Fruit fly (Drosophila melanogaster) ovary, adult (tissue): ENCODE data around the gene RPA3.
A peak's percentile ranks its signal among the peaks of the same experiment; 100 is the strongest.
"Not testable (repeated sequence)": the region's sequence is repeated elsewhere in the genome, so short reads cannot be mapped to it uniquely, and the experiment has no call there.

Experiments used
- CG17801 ChIP-seq: fragments of 200-800 bp; optimal IDR thresholded peaks from 2 replicates; lab custom pipeline; 2019; ENCODE audit warnings: missing biosample characterization, mild to moderate bottlenecking, missing genetic modification characterization, moderate library complexity; ENCODE audit not compliant: partially characterized antibody

Gene RPA3

dm6 chrX:11622649-11623425, 7.2 kb upstream of the RPA3 start:
- TF ChIP-seq CG17801 (GFP tag; lab: Kevin White, UChicago): peak; percentile 96

- TF ChIP-seq CG17801 (GFP tag; lab: Kevin White, UChicago): peak; percentile 64
Measured at dm6 chrX:11621866-11622648, 6.4 kb upstream of the RPA3 start, which contains the start of gene Ptp10D. Gene Ptp10D, plus strand, starts transcription at chrX:11622015.

dm6 chrX:11621315-11621865, 5.8 kb upstream of the RPA3 start:
- no peak for TF ChIP-seq CG17801 (GFP tag; lab: Kevin White, UChicago)

- TF ChIP-seq CG17801 (GFP tag; lab: Kevin White, UChicago): no peak
Measured at dm6 chrX:11620527-11620926, 4.9 kb upstream of the RPA3 start.

- no peak for TF ChIP-seq CG17801 (GFP tag; lab: Kevin White, UChicago)
Measured at dm6 chrX:11619617-11620016, 4.0 kb upstream of the RPA3 start.

dm6 chrX:11616496-11616952, 884 bp upstream of the RPA3 start:
- TF ChIP-seq CG17801 (GFP tag; lab: Kevin White, UChicago): no peak

- peak; percentile 38 for TF ChIP-seq CG17801 (GFP tag; lab: Kevin White, UChicago)
Measured at dm6 chrX:11611645-11612079, 4.0 kb downstream of the RPA3 start, which contains the start of the genes CG2247 and CG1703. Gene CG2247, minus strand, starts transcription at chrX:11611652. Gene CG1703, plus strand, starts transcription at chrX:11611927.

- no peak for TF ChIP-seq CG17801 (GFP tag; lab: Kevin White, UChicago)
Measured at dm6 chrX:11611056-11611644, 4.5 kb downstream of the RPA3 start.

- TF ChIP-seq CG17801 (GFP tag; lab: Kevin White, UChicago): no peak
Measured at dm6 chrX:11604094-11604493, 11.5 kb downstream of the RPA3 start, which contains the start of gene CG2533. Gene CG2533, minus strand, starts transcription at chrX:11604194.

dm6 chrX:11601408-11601807, 14.2 kb downstream of the RPA3 start:
- TF ChIP-seq CG17801 (GFP tag; lab: Kevin White, UChicago): no peak

dm6 chrX:11600795-11601358, 14.8 kb downstream of the RPA3 start:
- peak; percentile 48 for TF ChIP-seq CG17801 (GFP tag; lab: Kevin White, UChicago)

dm6 chrX:11599589-11599988, 16.1 kb downstream of the RPA3 start, which contains the start of gene rho-4:
Gene rho-4, plus strand, starts transcription at chrX:11599838.
- TF ChIP-seq CG17801 (GFP tag; lab: Kevin White, UChicago): not testable (repeated sequence)

dm6 chrX:11584075-11584474, 31.6 kb downstream of the RPA3 start, which contains the start of gene pkm:
Gene pkm, minus strand, starts transcription at chrX:11584175.
- no peak for TF ChIP-seq CG17801 (GFP tag; lab: Kevin White, UChicago)

dm6 chrX:11580200-11580840, 35.3 kb downstream of the RPA3 start, which contains the start of gene nod:
Gene nod, plus strand, starts transcription at chrX:11580772.
- no peak for TF ChIP-seq CG17801 (GFP tag; lab: Kevin White, UChicago)
